Fruit fly (Drosophila melanogaster): ENCODE data around the gene CG5555.

Gene CG5555

dm6 chr3R:19187717-19188149 lies 7.4 kb upstream of the CG5555 start (continued):
- TF ChIP-seq sens (GFP tag), result peak; percentile 62
- TF ChIP-seq lilli (GFP tag; optimal IDR thresholded peaks at IDR 0.05), result peak; percentile 1
- no peak for TF ChIP-seq Myb (GFP tag; optimal IDR thresholded peaks at IDR 0.05)
- TF ChIP-seq yki (optimal IDR thresholded peaks at IDR 0.05), result no peak
- TF ChIP-seq sim (GFP tag; IDR thresholded peaks at IDR 0.05), result no peak
- TF ChIP-seq CG31388 (GFP tag; optimal IDR thresholded peaks at IDR 0.05), result no peak
- TF ChIP-seq Dref (GFP tag; IDR thresholded peaks at IDR 0.05), result no peak
- TF ChIP-seq Usf (GFP tag; optimal IDR thresholded peaks at IDR 0.05), result no peak
- no peak for TF ChIP-seq Lpt (GFP tag; optimal IDR thresholded peaks at IDR 0.05)
- no peak for TF ChIP-seq CG2116 (GFP tag; optimal IDR thresholded peaks at IDR 0.05)
- no peak for TF ChIP-seq GATAe (GFP tag; conservative IDR thresholded peaks at IDR 0.05)
- no peak for TF ChIP-seq Optix (GFP tag; IDR thresholded peaks at IDR 0.05)
- no peak for TF ChIP-seq CG6765 (GFP tag; optimal IDR thresholded peaks at IDR 0.05)
- TF ChIP-seq CG13296 (GFP tag; optimal IDR thresholded peaks at IDR 0.05), result peak; percentile 44
- TF ChIP-seq nmo (GFP tag; optimal IDR thresholded peaks at IDR 0.05), result no peak
- TF ChIP-seq Spps (tag; optimal IDR thresholded peaks at IDR 0.05), result no peak
- no peak for TF ChIP-seq HHEX (GFP tag; optimal IDR thresholded peaks at IDR 0.05)
- TF ChIP-seq CG10543 (GFP tag; optimal IDR thresholded peaks at IDR 0.05), result no peak
- no peak for TF ChIP-seq ab (GFP tag; optimal IDR thresholded peaks at IDR 0.05)
- no peak for TF ChIP-seq z (GFP tag; IDR thresholded peaks at IDR 0.05)
- no peak for TF ChIP-seq tup (GFP tag; optimal IDR thresholded peaks at IDR 0.05)
- TF ChIP-seq CG15479 (GFP tag; optimal IDR thresholded peaks at IDR 0.05), result no peak
- TF ChIP-seq CG18764 (GFP tag; optimal IDR thresholded peaks at IDR 0.05), result no peak
- peak; percentile 27 for TF ChIP-seq CG5180 (GFP tag; optimal IDR thresholded peaks at IDR 0.05)
- no peak for TF ChIP-seq dm (GFP tag; optimal IDR thresholded peaks at IDR 0.05)
- no peak for TF ChIP-seq gsb (GFP tag; IDR thresholded peaks at IDR 0.05)
- TF ChIP-seq Bgb (GFP tag; IDR thresholded peaks at IDR 0.05; ENCODE audit: partially characterized antibody), result no peak
- no peak for TF ChIP-seq sr (GFP tag; IDR thresholded peaks at IDR 0.05)
- TF ChIP-seq Ravus (GFP tag; IDR thresholded peaks at IDR 0.05), result no peak
- TF ChIP-seq salm (tag; optimal IDR thresholded peaks at IDR 0.05), result no peak
- no peak for TF ChIP-seq tna (GFP tag; IDR thresholded peaks at IDR 0.05; ENCODE audit: partially characterized antibody)
- no peak for TF ChIP-seq al (GFP tag; IDR thresholded peaks at IDR 0.05)
- no peak for TF ChIP-seq pita (GFP tag; optimal IDR thresholded peaks at IDR 0.05)
- no peak for TF ChIP-seq dan (GFP tag; IDR thresholded peaks at IDR 0.05)
- no peak for TF ChIP-seq ERR (GFP tag; optimal IDR thresholded peaks at IDR 0.05)
- TF ChIP-seq CG7556 (GFP tag; optimal IDR thresholded peaks at IDR 0.05), result no peak
- TF ChIP-seq prd (optimal IDR thresholded peaks at IDR 0.05), result no peak
- no peak for TF ChIP-seq prd (GFP tag; IDR thresholded peaks at IDR 0.05)
- no peak for TF ChIP-seq corto (GFP tag; optimal IDR thresholded peaks at IDR 0.05)
- TF ChIP-seq ranshi (GFP tag; IDR thresholded peaks at IDR 0.05), result no peak
- no peak for TF ChIP-seq jigr1 (GFP tag; IDR thresholded peaks at IDR 0.05)
- no peak for TF ChIP-seq Ptx1 (GFP tag; IDR thresholded peaks at IDR 0.05)
- TF ChIP-seq CHES-1-like (GFP tag; optimal IDR thresholded peaks at IDR 0.05), result no peak
- no peak for TF ChIP-seq CG4424 (GFP tag; optimal IDR thresholded peaks at IDR 0.05)
- TF ChIP-seq zfh1 (GFP tag; IDR thresholded peaks at IDR 0.05), result no peak
- TF ChIP-seq CG12659 (GFP tag; optimal IDR thresholded peaks at IDR 0.05), result no peak
- TF ChIP-seq slp2 (GFP tag; optimal IDR thresholded peaks at IDR 0.05), result no peak
- 0 out of 2 replicates have a peak, but pooled peaks have one; percentile 15 for TF ChIP-seq CG31441 (GFP tag; IDR thresholded peaks at IDR 0.05)
- no peak for TF ChIP-seq sens-2 (GFP tag; IDR thresholded peaks at IDR 0.05)
- no peak for TF ChIP-seq CG1024 (GFP tag; IDR thresholded peaks at IDR 0.05)
- no peak for TF ChIP-seq CG16815 (GFP tag; optimal IDR thresholded peaks at IDR 0.05)
- TF ChIP-seq ash1 (GFP tag; optimal IDR thresholded peaks at IDR 0.05), result no peak
- TF ChIP-seq BEAF-32 (GFP tag; optimal IDR thresholded peaks at IDR 0.05), result no peak
- no peak for TF ChIP-seq CG13775 (GFP tag; optimal IDR thresholded peaks at IDR 0.05)
